Fruit fly (Drosophila melanogaster) whole organism, larva: Measurements from ENCODE around the gene alpha4GT1.
A peak's percentile ranks its signal among the peaks of the same experiment; 100 is the strongest.

Source experiments
- noc ChIP-seq: fragments of 200-800 bp; sonication (Bioruptor generic); optimal IDR thresholded peaks from 3 replicates; lab custom pipeline; 2019; ENCODE audit warnings: missing biosample characterization, mild to moderate bottlenecking, missing genetic modification characterization, moderate library complexity

The alpha4GT1 gene

dm6 chr2L:2986776-2987175, 36.2 kb downstream of the alpha4GT1 start:
- no peak for TF ChIP-seq noc (tag; lab: Kevin White, UChicago)

- no peak for TF ChIP-seq noc (tag; lab: Kevin White, UChicago)
Measured at dm6 chr2L:2979091-2979490, 43.9 kb downstream of the alpha4GT1 start, which contains the start of gene CG9643. TSS of gene CG9643 (minus strand) at chr2L:2979288.

- no peak for TF ChIP-seq noc (tag; lab: Kevin White, UChicago)
Measured at dm6 chr2L:2976829-2977228, 46.1 kb downstream of the alpha4GT1 start, which contains the start of the genes CG9641 and CG3165. TSS of gene CG9641 (minus strand) at chr2L:2976862. TSS of gene CG3165 (plus strand) at chr2L:2977122.

- TF ChIP-seq noc (tag; lab: Kevin White, UChicago): peak; percentile 90
Measured at dm6 chr2L:2972439-2972936, 50.5 kb downstream of the alpha4GT1 start, which contains the start of the genes Rrp1 and gammaTub23C. TSS of gene Rrp1 (minus strand) at chr2L:2972508. TSS of gene gammaTub23C (plus strand) at chr2L:2972891.
